Worm (Caenorhabditis elegans): ENCODE data around the gene sra-6.

The sra-6 gene

DNA sequence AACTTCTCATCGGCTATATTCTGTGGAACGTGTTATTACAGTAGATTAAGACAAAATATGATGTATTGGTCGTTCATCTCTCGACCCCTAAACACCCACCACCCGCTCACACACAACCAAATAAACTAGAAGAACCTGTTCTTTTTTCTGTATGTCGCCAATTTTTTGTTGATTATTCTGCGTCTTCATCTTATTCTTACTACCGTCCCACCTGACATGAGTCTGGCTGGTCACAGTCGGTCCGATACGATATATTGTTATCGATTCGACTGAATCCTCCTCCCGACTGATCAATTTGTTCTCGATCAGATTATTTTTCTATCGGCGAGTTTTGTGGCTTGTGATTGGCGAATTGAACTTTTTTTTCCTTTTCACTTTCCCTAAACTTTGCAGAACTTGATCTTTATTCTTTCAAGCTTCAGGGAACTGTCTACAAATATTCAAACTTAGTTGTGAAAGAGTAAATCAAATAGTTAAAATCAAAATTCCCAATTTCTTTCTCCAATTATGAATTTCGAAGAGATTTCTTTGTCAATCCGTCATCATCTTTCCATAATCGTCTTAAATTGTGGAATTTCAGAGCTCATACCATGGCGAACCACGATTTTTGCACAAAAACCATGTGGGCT is 4.4 kb upstream of the sra-6 start, which contains the start of gene F35H8.2:
TSS of gene F35H8.2 (plus strand) at position 579 of the 629 bp plus-strand sequence.
- TF ChIP-seq nhr-21 (tag; optimal IDR thresholded peaks at IDR 0.05) (peak; percentile 34), sma-3 (GFP tag; optimal IDR thresholded peaks at IDR 0.05) (peak; percentile 18), lin-11 (tag; optimal IDR thresholded peaks at IDR 0.05) (no peak), nhr-25 (tag; optimal IDR thresholded peaks at IDR 0.05) (peak; percentile 82)

DNA sequence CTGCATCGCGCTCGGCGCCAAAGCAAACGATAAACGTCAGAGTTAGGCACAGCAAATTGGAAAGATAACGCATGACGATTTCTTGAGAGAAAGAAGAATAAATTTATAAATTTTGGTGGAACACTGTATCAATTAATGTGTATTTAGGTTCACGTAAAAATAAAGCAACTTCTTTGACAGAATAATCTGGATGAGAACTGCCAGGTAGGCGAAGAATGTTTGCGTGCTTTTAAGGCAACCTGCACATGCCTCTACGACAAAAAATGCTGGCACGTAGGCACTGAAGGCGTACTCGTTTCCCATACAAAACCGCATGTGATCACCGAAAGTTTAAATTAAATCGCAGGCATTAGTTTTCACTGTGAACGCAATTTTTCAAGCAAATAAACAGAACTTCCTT is 2.6 kb upstream of the sra-6 start, which contains the start of gene F35H8.1:
TSS of gene F35H8.1 (minus strand) at position 101 of the 400 bp plus-strand sequence.
- TF ChIP-seq ztf-1 (GFP tag; conservative IDR thresholded peaks at IDR 0.05) = no peak
- TF ChIP-seq gmeb-1 (tag; optimal IDR thresholded peaks at IDR 0.05) = no peak
- TF ChIP-seq C34F6.9 (tag; optimal IDR thresholded peaks at IDR 0.05) = no peak
- TF ChIP-seq nhr-237 (tag; optimal IDR thresholded peaks at IDR 0.05) = no peak
- TF ChIP-seq nhr-77 (tag; optimal IDR thresholded peaks at IDR 0.05) = no peak
- TF ChIP-seq unc-62 (GFP tag; optimal IDR thresholded peaks at IDR 0.05) = no peak
- no peak for TF ChIP-seq ZK546.5 (tag; optimal IDR thresholded peaks at IDR 0.05)

DNA sequence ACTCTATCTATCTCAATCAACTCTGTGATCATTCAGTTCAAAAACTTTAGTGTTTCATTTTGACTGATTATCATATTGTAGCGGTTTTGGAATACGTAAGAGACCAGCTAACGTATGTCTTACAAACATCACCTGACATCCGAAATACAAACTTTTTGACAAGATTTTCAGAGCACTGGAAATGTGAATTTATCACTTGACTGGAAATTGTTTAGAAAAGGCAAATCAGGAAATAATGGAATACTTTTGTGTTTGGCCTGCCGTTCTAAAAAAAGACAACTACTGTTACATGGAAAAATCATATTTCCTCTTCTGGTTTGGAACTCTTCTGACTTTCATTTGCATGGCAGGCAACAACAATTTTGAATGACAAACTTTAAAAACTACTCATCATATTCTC is 918 bp upstream of the sra-6 start, which contains the start of gene F35H8.12:
TSS of gene F35H8.12 (plus strand) at position 301 of the 400 bp plus-strand sequence.
- no peak for TF ChIP-seq C34F6.9 (tag; optimal IDR thresholded peaks at IDR 0.05)
- TF ChIP-seq peb-1 (tag; optimal IDR thresholded peaks at IDR 0.05) = no peak
- no peak for TF ChIP-seq nhr-12 (tag; optimal IDR thresholded peaks at IDR 0.05)
- no peak for TF ChIP-seq ztf-4 (tag; optimal IDR thresholded peaks at IDR 0.05)
- TF ChIP-seq alr-1 (tag; optimal IDR thresholded peaks at IDR 0.05) = no peak
- TF ChIP-seq fos-1 (tag; optimal IDR thresholded peaks at IDR 0.05) = no peak
- TF ChIP-seq skn-1 (tag; optimal IDR thresholded peaks at IDR 0.05) = no peak
- no peak for TF ChIP-seq egl-27 (tag; optimal IDR thresholded peaks at IDR 0.05)
- TF ChIP-seq mbf-1 (tag; optimal IDR thresholded peaks at IDR 0.05) = no peak
- no peak for TF ChIP-seq sma-3 (GFP tag; optimal IDR thresholded peaks at IDR 0.05)
- TF ChIP-seq nhr-21 (tag; optimal IDR thresholded peaks at IDR 0.05) = no peak
- TF ChIP-seq blmp-1 (tag; optimal IDR thresholded peaks at IDR 0.05; ENCODE audit: insufficient read depth) = no peak
- TF ChIP-seq nhr-10 (tag; optimal IDR thresholded peaks at IDR 0.05) = no peak
- TF ChIP-seq zag-1 (tag; optimal IDR thresholded peaks at IDR 0.05) = no peak
- no peak for TF ChIP-seq lsy-2 (tag; optimal IDR thresholded peaks at IDR 0.05)
- no peak for TF ChIP-seq unc-39 (tag; optimal IDR thresholded peaks at IDR 0.05)
- TF ChIP-seq lin-11 (tag; optimal IDR thresholded peaks at IDR 0.05) = no peak
- TF ChIP-seq nhr-6 (tag; optimal IDR thresholded peaks at IDR 0.05) = no peak
- TF ChIP-seq sma-9 (GFP tag; optimal IDR thresholded peaks at IDR 0.05) = no peak
- no peak for TF ChIP-seq sma-9 (tag; optimal IDR thresholded peaks at IDR 0.05)
- no peak for TF ChIP-seq F13H6.1 (tag; optimal IDR thresholded peaks at IDR 0.05)

DNA sequence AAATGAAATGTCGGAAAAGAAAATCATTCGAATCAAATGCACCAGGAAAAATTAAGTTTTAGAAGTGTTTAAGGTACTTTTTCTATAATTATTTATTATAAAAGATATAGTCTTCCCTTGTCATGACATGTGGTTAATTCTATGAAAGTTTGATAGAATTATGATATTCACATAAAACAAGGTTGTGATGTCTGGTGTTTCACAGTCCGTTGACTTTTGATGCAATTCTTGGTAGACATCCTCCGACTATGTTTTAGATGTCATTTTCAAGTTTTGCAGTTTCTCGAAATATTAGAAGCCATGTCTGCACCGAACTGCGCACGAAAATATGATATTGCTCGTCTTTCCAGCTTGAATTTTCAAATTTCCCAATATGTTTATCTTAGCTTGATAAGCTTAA is 6.2 kb downstream of the sra-6 start, which contains the start of gene sra-7:
TSS of gene sra-7 (plus strand) at position 301 of the 400 bp plus-strand sequence.
- TF ChIP-seq elt-3 (tag; optimal IDR thresholded peaks at IDR 0.05) (no peak), crh-2 (tag; optimal IDR thresholded peaks at IDR 0.05) (no peak), dmd-4 (tag; optimal IDR thresholded peaks at IDR 0.05) (no peak), egl-27 (tag; optimal IDR thresholded peaks at IDR 0.05) (no peak), ztf-11 (tag; optimal IDR thresholded peaks at IDR 0.05) (no peak), sem-4 (tag; optimal IDR thresholded peaks at IDR 0.05) (no peak), lin-39 (tag; optimal IDR thresholded peaks at IDR 0.05) (no peak), aly-2 (tag; optimal IDR thresholded peaks at IDR 0.05) (no peak), ceh-16 (tag; optimal IDR thresholded peaks at IDR 0.05) (no peak), mdl-1 (tag; optimal IDR thresholded peaks at IDR 0.05) (no peak), lin-13 (GFP tag; optimal IDR thresholded peaks at IDR 0.05) (no peak), fos-1 (tag; optimal IDR thresholded peaks at IDR 0.05) (no peak), nhr-6 (tag; optimal IDR thresholded peaks at IDR 0.05) (no peak), snpc-4 (tag; optimal IDR thresholded peaks at IDR 0.05) (no peak), skn-1 (tag; optimal IDR thresholded peaks at IDR 0.05) (no peak)

All from whole organism, L2 larva.